Fruit fly (Drosophila melanogaster) whole organism, prepupa: ENCODE results near the gene CG11756.

Experiments used
- Blimp-1 ChIP-seq: fragments of 200-800 bp; sonication (Bioruptor generic); optimal IDR thresholded peaks from 3 replicates; lab custom pipeline; 2017; ENCODE audit warnings: missing biosample characterization, missing genetic modification characterization, mild to moderate bottlenecking, moderate library complexity, missing genetic modification reagents
- CG10669 ChIP-seq: fragments of 200-800 bp; sonication (Bioruptor generic); optimal IDR thresholded peaks from 3 replicates; lab custom pipeline; 2018; ENCODE audit warnings: missing biosample characterization, mild to moderate bottlenecking, missing genetic modification characterization, moderate library complexity
- CG11294 ChIP-seq: fragments of 200-800 bp; sonication (Bioruptor generic); IDR thresholded peaks from 2 replicates; pipeline ENCODE4 v1.3.6; 2022; ENCODE audit warnings: missing biosample characterization, missing genetic modification characterization
- CG11762 ChIP-seq: fragments of 200-800 bp; sonication (Bioruptor generic); optimal IDR thresholded peaks from 3 replicates; lab custom pipeline; 2016; ENCODE audit warnings: missing biosample characterization, missing genetic modification characterization; ENCODE audit not compliant: insufficient read depth
- CG11902 ChIP-seq: fragments of 200-800 bp; sonication (Bioruptor generic); optimal IDR thresholded peaks from 3 replicates; lab custom pipeline; 2016; ENCODE audit warnings: missing biosample characterization, missing genetic modification characterization
- CG1621 ChIP-seq: fragments of 200-800 bp; sonication (Bioruptor generic); optimal IDR thresholded peaks from 3 replicates; lab custom pipeline; 2018; ENCODE audit warnings: missing biosample characterization, mild to moderate bottlenecking, missing genetic modification characterization
- CG16779 ChIP-seq: fragments of 200-800 bp; sonication (Bioruptor generic); optimal IDR thresholded peaks from 3 replicates; lab custom pipeline; 2017; ENCODE audit warnings: missing biosample characterization, mild to moderate bottlenecking, missing genetic modification characterization
- CG3032 ChIP-seq: fragments of 200-800 bp; optimal IDR thresholded peaks from 2 replicates; lab custom pipeline; 2019; ENCODE audit warnings: missing biosample characterization, mild to moderate bottlenecking, missing genetic modification characterization, moderate library complexity
- CG31627 ChIP-seq: fragments of 200-800 bp; sonication (Bioruptor generic); optimal IDR thresholded peaks from 3 replicates; lab custom pipeline; 2016; ENCODE audit warnings: missing biosample characterization, missing genetic modification characterization
- CG32006 ChIP-seq: fragments of 200-800 bp; sonication (Bioruptor generic); optimal IDR thresholded peaks from 3 replicates; lab custom pipeline; 2017; ENCODE audit warnings: missing biosample characterization, mild to moderate bottlenecking, missing genetic modification characterization
- CG6276 ChIP-seq: fragments of 200-800 bp; sonication (Bioruptor generic); optimal IDR thresholded peaks from 2 replicates; lab custom pipeline; 2017; ENCODE audit warnings: missing biosample characterization, mild to moderate bottlenecking, missing genetic modification characterization
- CG6792 ChIP-seq: fragments of 200-800 bp; sonication (Bioruptor generic); optimal IDR thresholded peaks from 3 replicates; lab custom pipeline; 2016; ENCODE audit warnings: missing biosample characterization, missing genetic modification characterization
- CG6808 ChIP-seq: fragments of 200-800 bp; sonication (Bioruptor generic); optimal IDR thresholded peaks from 3 replicates; lab custom pipeline; 2017; ENCODE audit warnings: missing biosample characterization, missing genetic modification characterization, mild to moderate bottlenecking, moderate library complexity, missing genetic modification reagents
- CG6854 ChIP-seq: fragments of 200-800 bp; sonication (Bioruptor generic); optimal IDR thresholded peaks from 2 replicates; lab custom pipeline; 2017; ENCODE audit warnings: missing biosample characterization, mild to moderate bottlenecking, missing genetic modification characterization
- CG7368 ChIP-seq: fragments of 200-800 bp; sonication (Bioruptor generic); optimal IDR thresholded peaks from 3 replicates; lab custom pipeline; 2016; ENCODE audit warnings: missing biosample characterization, missing genetic modification characterization
- CG8632 ChIP-seq: fragments of 200-800 bp; sonication (Bioruptor generic); optimal IDR thresholded peaks from 3 replicates; lab custom pipeline; 2016; ENCODE audit warnings: missing biosample characterization, missing genetic modification characterization
- CG9139 ChIP-seq: fragments of 200-800 bp; sonication (Bioruptor generic); optimal IDR thresholded peaks from 3 replicates; lab custom pipeline; 2017; ENCODE audit warnings: missing biosample characterization, mild to moderate bottlenecking, missing genetic modification characterization
- Eip75B ChIP-seq: fragments of 200-800 bp; sonication (Bioruptor generic); optimal IDR thresholded peaks from 3 replicates; lab custom pipeline; 2016; ENCODE audit warnings: missing biosample characterization, missing genetic modification characterization
- Eip78C ChIP-seq: fragments of 200-800 bp; sonication (Bioruptor generic); peaks from one replicate; lab custom pipeline; 2016; ENCODE audit warnings: missing biosample characterization, missing genetic modification characterization
- Eip93F ChIP-seq: fragments of 200-800 bp; sonication (Bioruptor generic); optimal IDR thresholded peaks from 2 replicates; lab custom pipeline; 2016; ENCODE audit warnings: missing biosample characterization, mild to moderate bottlenecking, missing genetic modification characterization
- Ets21C ChIP-seq: fragments of 200-800 bp; sonication (Bioruptor generic); optimal IDR thresholded peaks from 3 replicates; lab custom pipeline; 2016; ENCODE audit warnings: missing biosample characterization, missing genetic modification characterization
- Ets96B ChIP-seq: fragments of 200-800 bp; optimal IDR thresholded peaks from 2 replicates; lab custom pipeline; 2019; ENCODE audit warnings: missing biosample characterization, mild to moderate bottlenecking, missing genetic modification characterization, moderate library complexity
- Gug ChIP-seq: fragments of 200-800 bp; sonication (Bioruptor generic); IDR thresholded peaks from 2 replicates; pipeline ENCODE4 v1.3.6; 2022; ENCODE audit warnings: missing biosample characterization, missing genetic modification characterization
- Hr38 ChIP-seq: sonication (Bioruptor generic); optimal IDR thresholded peaks from 2 replicates; lab custom pipeline; 2016; ENCODE audit warnings: missing biosample characterization, missing genetic modification characterization
- Hr39 ChIP-seq: fragments of 200-800 bp; sonication (Bioruptor generic); optimal IDR thresholded peaks from 2 replicates; lab custom pipeline; 2016; ENCODE audit warnings: missing biosample characterization, missing genetic modification characterization
- Hr4 ChIP-seq: fragments of 200-800 bp; sonication (Bioruptor generic); optimal IDR thresholded peaks from 3 replicates; lab custom pipeline; 2016; ENCODE audit warnings: missing biosample characterization, missing genetic modification characterization
- Lpt ChIP-seq: fragments of 200-800 bp; sonication (Bioruptor generic); optimal IDR thresholded peaks from 3 replicates; lab custom pipeline; 2016; ENCODE audit warnings: missing biosample characterization, missing genetic modification characterization
- Smox ChIP-seq: fragments of 200-800 bp; sonication (Bioruptor generic); optimal IDR thresholded peaks from 3 replicates; lab custom pipeline; 2016; ENCODE audit warnings: missing biosample characterization, missing genetic modification characterization
- Sox14 ChIP-seq: fragments of 200-800 bp; sonication (Bioruptor generic); optimal IDR thresholded peaks from 3 replicates; lab custom pipeline; 2016; ENCODE audit warnings: missing biosample characterization, missing genetic modification characterization
- acj6 ChIP-seq: fragments of 200-800 bp; sonication (Bioruptor generic); optimal IDR thresholded peaks from 3 replicates; lab custom pipeline; 2016; ENCODE audit warnings: missing biosample characterization, missing genetic modification characterization
- dac ChIP-seq: fragments of 200-800 bp; sonication (Bioruptor generic); optimal IDR thresholded peaks from 2 replicates; lab custom pipeline; 2017; ENCODE audit warnings: missing biosample characterization, mild to moderate bottlenecking, missing genetic modification characterization
- dsx ChIP-seq: fragments of 200-800 bp; optimal IDR thresholded peaks from 3 replicates; lab custom pipeline; 2019; ENCODE audit warnings: missing biosample characterization, mild to moderate bottlenecking, missing genetic modification characterization, moderate library complexity; ENCODE audit not compliant: poor library complexity, severe bottlenecking
- eg ChIP-seq: fragments of 200-800 bp; sonication (Bioruptor generic); IDR thresholded peaks from 3 replicates; pipeline ENCODE4 v1.3.6; 2022; ENCODE audit warnings: missing biosample characterization, missing genetic modification characterization
- fd59A ChIP-seq: fragments of 200-800 bp; sonication (Bioruptor generic); optimal IDR thresholded peaks from 2 replicates; lab custom pipeline; 2017; ENCODE audit warnings: missing biosample characterization, mild to moderate bottlenecking, missing genetic modification characterization, missing genetic modification reagents
- fd85E ChIP-seq: fragments of 200-800 bp; sonication (Bioruptor generic); optimal IDR thresholded peaks from 3 replicates; lab custom pipeline; 2016; ENCODE audit warnings: missing biosample characterization, missing genetic modification characterization
- fkh ChIP-seq: fragments of 200-800 bp; sonication (Bioruptor generic); optimal IDR thresholded peaks from 3 replicates; lab custom pipeline; 2017; ENCODE audit warnings: missing biosample characterization, mild to moderate bottlenecking, missing genetic modification characterization, moderate library complexity
- spab ChIP-seq: fragments of 200-800 bp; sonication (Bioruptor generic); optimal IDR thresholded peaks from 2 replicates; lab custom pipeline; 2017; ENCODE audit warnings: missing biosample characterization, mild to moderate bottlenecking, missing genetic modification characterization, missing genetic modification reagents
- ss ChIP-seq, 2 experiments: fragments of 200-800 bp; sonication (Bioruptor generic); optimal IDR thresholded peaks; 2 replicates in 1 of 2; 3 replicates in 1 of 2; lab custom pipeline; 2017 to 2018; ENCODE audit warnings: mild to moderate bottlenecking in 2 of 2, missing biosample characterization in 2 of 2, missing genetic modification characterization in 2 of 2, moderate library complexity in 1 of 2
- topi ChIP-seq: fragments of 200-800 bp; sonication (Bioruptor generic); optimal IDR thresholded peaks from 3 replicates; lab custom pipeline; 2016; ENCODE audit warnings: missing biosample characterization, missing genetic modification characterization
- vri ChIP-seq: fragments of 200-800 bp; sonication (Bioruptor generic); optimal IDR thresholded peaks from 3 replicates; lab custom pipeline; 2016; ENCODE audit warnings: missing biosample characterization, mild to moderate bottlenecking, missing genetic modification characterization

CG11756 gene

dm6 chrX:11384023-11384444, 36.1 kb downstream of the CG11756 start (continued):
- TF ChIP-seq Hr39 (GFP tag; lab: Kevin White, UChicago) (peak; percentile 19), Hr4 (GFP tag; lab: Kevin White, UChicago) (peak; percentile 42), Lpt (no peak), CG11762 (GFP tag; lab: Kevin White, UChicago) (no peak), ss (GFP tag; optimal IDR thresholded peaks at IDR 0.05; lab: Kevin White, UChicago) (peak; percentile 2 to 50), topi (GFP tag; lab: Kevin White, UChicago) (peak; percentile 39), fd59A (GFP tag; lab: Kevin White, UChicago) (peak; percentile 13), Blimp-1 (GFP tag; lab: Kevin White, UChicago) (no peak), Ets96B (peak; percentile 18), CG11294 (GFP tag; lab: Robert Waterston, UW) (peak; percentile 49; the same call in 1 of the 2 replicates), acj6 (GFP tag; lab: Kevin White, UChicago) (peak; percentile 40), Gug (GFP tag; lab: Robert Waterston, UW) (peak; percentile 34), CG8632 (GFP tag; lab: Kevin White, UChicago) (no peak), CG32006 (GFP tag; lab: Kevin White, UChicago) (peak; percentile 37), CG31627 (GFP tag; lab: Kevin White, UChicago) (no peak), Eip78C (GFP tag; lab: Kevin White, UChicago) (peak; percentile 85), fd85E (GFP tag; lab: Kevin White, UChicago) (no peak), eg (GFP tag; lab: Robert Waterston, UW) (peak; percentile 63; the same call in 2 of the 3 replicates), CG9139 (GFP tag; lab: Kevin White, UChicago) (no peak), spab (GFP tag; lab: Kevin White, UChicago) (peak; percentile 18), Eip75B (peak; percentile 50), Sox14 (GFP tag; lab: Kevin White, UChicago) (peak; percentile 6), Hr38 (GFP tag; lab: Kevin White, UChicago) (no peak), dsx (GFP tag; lab: Kevin White, UChicago) (peak; percentile 18), dac (GFP tag; lab: Kevin White, UChicago) (peak; percentile 3), Ets21C (no peak), CG7368 (GFP tag; lab: Kevin White, UChicago) (no peak), Eip93F (no peak), Smox (GFP tag; lab: Kevin White, UChicago) (peak; percentile 22), CG3032 (tag; lab: Kevin White, UChicago) (peak; percentile 39), CG11902 (GFP tag; lab: Kevin White, UChicago) (peak; percentile 8), CG16779 (tag; lab: Kevin White, UChicago) (no peak), CG6808 (GFP tag; lab: Kevin White, UChicago) (peak; percentile 9), CG6854 (GFP tag; lab: Kevin White, UChicago) (no peak)

dm6 chrX:11385498-11385897, 37.6 kb downstream of the CG11756 start:
- no peak for TF ChIP-seq CG6854 (GFP tag; lab: Kevin White, UChicago)
- no peak for TF ChIP-seq eg (GFP tag; lab: Robert Waterston, UW)
- TF ChIP-seq Sox14 (GFP tag; lab: Kevin White, UChicago) = no peak
- no peak for TF ChIP-seq CG1621
- no peak for TF ChIP-seq CG16779 (tag; lab: Kevin White, UChicago)
- no peak for TF ChIP-seq fkh
- TF ChIP-seq Ets21C = no peak
- no peak for TF ChIP-seq vri (GFP tag; lab: Kevin White, UChicago)
- no peak for TF ChIP-seq Eip93F
- no peak for TF ChIP-seq CG11762 (GFP tag; lab: Kevin White, UChicago)
- no peak for TF ChIP-seq dac (GFP tag; lab: Kevin White, UChicago)
- no peak for TF ChIP-seq Eip78C (GFP tag; lab: Kevin White, UChicago)
- TF ChIP-seq CG6276 (GFP tag; lab: Kevin White, UChicago) = no peak
- TF ChIP-seq CG10669 (GFP tag; lab: Kevin White, UChicago) = no peak
- no peak for TF ChIP-seq Gug (GFP tag; lab: Robert Waterston, UW)
- no peak for TF ChIP-seq CG6792 (GFP tag; lab: Kevin White, UChicago)
